Worm (Caenorhabditis elegans) whole organism, late embryonic: ENCODE results near the gene pgm-3.
A peak's percentile ranks its signal among the peaks of the same experiment; 100 is the strongest.

ENCODE experiments used
- C08G9.2 ChIP-seq: sonication (generic microtip); optimal IDR thresholded peaks from 2 replicates; lab custom pipeline; 2016; ENCODE audit warnings: mild to moderate bottlenecking, missing genetic modification characterization, moderate library complexity, missing compliant biosample characterization
- C38D4.7 ChIP-seq: fragments of 200-800 bp; sonication (Bioruptor generic); optimal IDR thresholded peaks from 2 replicates; lab custom pipeline; 2018; ENCODE audit warnings: mild to moderate bottlenecking, missing genetic modification characterization, moderate library complexity, missing compliant biosample characterization
- K09A11.1 ChIP-seq: sonication (generic microtip); optimal IDR thresholded peaks from 2 replicates; lab custom pipeline; 2017; ENCODE audit warnings: antibody characterized with exemption, mild to moderate bottlenecking, missing genetic modification characterization, missing compliant biosample characterization; ENCODE audit not compliant: insufficient read depth
- T23F11.4 ChIP-seq: fragments of 200-800 bp; sonication (Bioruptor generic); optimal IDR thresholded peaks from 2 replicates; lab custom pipeline; 2018; ENCODE audit warnings: mild to moderate bottlenecking, missing genetic modification characterization, missing compliant biosample characterization
- ama-1 ChIP-seq: fragments of 150-350 bp; optimal IDR thresholded peaks from 2 replicates; lab custom pipeline; 2014
- ceh-14 ChIP-seq: sonication (generic microtip); optimal IDR thresholded peaks from 2 replicates; lab custom pipeline; 2016; ENCODE audit warnings: missing genotype, missing genetic modification characterization, missing compliant biosample characterization
- ceh-18 ChIP-seq: sonication (generic microtip); optimal IDR thresholded peaks from 2 replicates; lab custom pipeline; 2016; ENCODE audit warnings: missing genetic modification characterization, missing compliant biosample characterization
- ceh-19 ChIP-seq: fragments of 200-800 bp; sonication (Bioruptor generic); optimal IDR thresholded peaks from 2 replicates; lab custom pipeline; 2018; ENCODE audit warnings: mild to moderate bottlenecking, missing genetic modification characterization, missing compliant biosample characterization
- ceh-22 ChIP-seq: sonication (generic microtip); optimal IDR thresholded peaks from 2 replicates; lab custom pipeline; 2017; ENCODE audit warnings: missing biosample characterization, missing genetic modification characterization
- ceh-24 ChIP-seq: sonication (generic microtip); optimal IDR thresholded peaks from 2 replicates; lab custom pipeline; 2016; ENCODE audit warnings: mild to moderate bottlenecking, missing genetic modification characterization, missing compliant biosample characterization
- ceh-31 ChIP-seq: sonication (generic microtip); optimal IDR thresholded peaks from 2 replicates; lab custom pipeline; 2016; ENCODE audit warnings: missing genetic modification characterization, missing compliant biosample characterization
- ceh-34 ChIP-seq: sonication (generic microtip); optimal IDR thresholded peaks from 2 replicates; lab custom pipeline; 2016; ENCODE audit warnings: mild to moderate bottlenecking, missing genetic modification characterization, missing compliant biosample characterization
- che-1 ChIP-seq: sonication (generic microtip); optimal IDR thresholded peaks from 2 replicates; lab custom pipeline; 2016; ENCODE audit warnings: mild to moderate bottlenecking, missing genetic modification characterization, missing compliant biosample characterization
- dmd-4 ChIP-seq: sonication (generic microtip); optimal IDR thresholded peaks from 2 replicates; lab custom pipeline; 2016; ENCODE audit warnings: borderline replicate concordance, missing genetic modification characterization, missing compliant biosample characterization
- elt-4 ChIP-seq: sonication (generic microtip); optimal IDR thresholded peaks from 2 replicates; lab custom pipeline; 2016; ENCODE audit warnings: missing genetic modification characterization, missing compliant biosample characterization
- fkh-6 ChIP-seq: sonication (generic microtip); optimal IDR thresholded peaks from 2 replicates; lab custom pipeline; 2016; ENCODE audit warnings: missing genetic modification characterization, missing compliant biosample characterization
- hlh-30 ChIP-seq: sonication (generic microtip); optimal IDR thresholded peaks from 2 replicates; lab custom pipeline; 2017; ENCODE audit warnings: antibody characterized with exemption, missing genetic modification characterization, missing compliant biosample characterization; ENCODE audit not compliant: insufficient read depth
- hlh-8 ChIP-seq: sonication (generic microtip); optimal IDR thresholded peaks from 2 replicates; lab custom pipeline; 2016; ENCODE audit warnings: missing genotype, missing genetic modification characterization, missing compliant biosample characterization
- lim-6 ChIP-seq: sonication (generic microtip); optimal IDR thresholded peaks from 2 replicates; lab custom pipeline; 2016; ENCODE audit warnings: missing genetic modification characterization, missing compliant biosample characterization
- nfya-1 ChIP-seq: sonication (generic microtip); optimal IDR thresholded peaks from 2 replicates; lab custom pipeline; 2017; ENCODE audit warnings: missing genetic modification characterization, mild to moderate bottlenecking, missing compliant biosample characterization, antibody characterized with exemption, moderate library complexity
- nhr-11 ChIP-seq: fragments of 150-350 bp; optimal IDR thresholded peaks from 2 replicates; lab custom pipeline; 2014; ENCODE audit warnings: missing biosample characterization, missing genetic modification characterization
- odd-2 ChIP-seq: sonication (generic microtip); optimal IDR thresholded peaks from 2 replicates; lab custom pipeline; 2017; ENCODE audit warnings: antibody characterized with exemption, mild to moderate bottlenecking, missing genetic modification characterization, missing compliant biosample characterization
- pag-3 ChIP-seq: sonication (generic microtip); optimal IDR thresholded peaks from 2 replicates; lab custom pipeline; 2016; ENCODE audit warnings: missing compliant biosample characterization, missing genetic modification characterization, borderline replicate concordance
- rnt-1 ChIP-seq: sonication (generic microtip); optimal IDR thresholded peaks from 2 replicates; lab custom pipeline; 2016; ENCODE audit warnings: missing genetic modification characterization, missing compliant biosample characterization
- syd-9 ChIP-seq: sonication (generic microtip); optimal IDR thresholded peaks from 2 replicates; lab custom pipeline; 2016; ENCODE audit warnings: mild to moderate bottlenecking, missing genetic modification characterization, moderate library complexity, missing compliant biosample characterization
- ttx-3 ChIP-seq: sonication (generic microtip); optimal IDR thresholded peaks from 2 replicates; lab custom pipeline; 2016; ENCODE audit warnings: missing genetic modification reagents, missing genetic modification characterization, missing compliant biosample characterization
- unc-3 ChIP-seq, 2 experiments: fragments of 200-800 bp in 1 of 2; sonication (Bioruptor generic) in 1 of 2; sonication (generic microtip) in 1 of 2; conservative IDR thresholded peaks in 1 of 2; optimal IDR thresholded peaks in 1 of 2; 2 replicates each; pipeline versions ENCODE4 v1.3.6 to Lab custom; 2016 to 2022; ENCODE audit warnings: missing compliant biosample characterization in 2 of 2, missing genetic modification characterization in 2 of 2, missing genetic modification reagents in 1 of 2
- unc-42 ChIP-seq: sonication (generic microtip); optimal IDR thresholded peaks from 2 replicates; lab custom pipeline; 2016; ENCODE audit warnings: missing genotype, missing genetic modification characterization, missing compliant biosample characterization
- unc-55 ChIP-seq: sonication (generic microtip); optimal IDR thresholded peaks from 2 replicates; lab custom pipeline; 2017; ENCODE audit warnings: missing biosample characterization, missing genetic modification reagents, missing genetic modification characterization
- zip-5 ChIP-seq: sonication (generic microtip); optimal IDR thresholded peaks from 2 replicates; lab custom pipeline; 2016; ENCODE audit warnings: missing genetic modification characterization, missing compliant biosample characterization
- ztf-16 ChIP-seq: sonication (generic microtip); optimal IDR thresholded peaks from 2 replicates; lab custom pipeline; 2017; ENCODE audit warnings: missing genetic modification characterization, missing compliant biosample characterization

The pgm-3 gene

ce11 chrIV:8748967-8749366, 23.4 kb downstream of the pgm-3 start:
- TF ChIP-seq pag-3 (tag; lab: Kevin White, UChicago) (no peak), nfya-1 (tag; lab: Kevin White, UChicago) (peak; percentile 73)
- TF ChIP-seq, all 69 proteins: peak for 1

- TF ChIP-seq rnt-1 (tag; lab: Kevin White, UChicago), result no peak
- TF ChIP-seq K09A11.1 (tag; lab: Kevin White, UChicago), result no peak
- no peak for TF ChIP-seq odd-2 (tag; lab: Kevin White, UChicago)
- no peak for TF ChIP-seq ceh-19
Observed at ce11 chrIV:8752492-8752891, 27.0 kb downstream of the pgm-3 start.

DNA sequence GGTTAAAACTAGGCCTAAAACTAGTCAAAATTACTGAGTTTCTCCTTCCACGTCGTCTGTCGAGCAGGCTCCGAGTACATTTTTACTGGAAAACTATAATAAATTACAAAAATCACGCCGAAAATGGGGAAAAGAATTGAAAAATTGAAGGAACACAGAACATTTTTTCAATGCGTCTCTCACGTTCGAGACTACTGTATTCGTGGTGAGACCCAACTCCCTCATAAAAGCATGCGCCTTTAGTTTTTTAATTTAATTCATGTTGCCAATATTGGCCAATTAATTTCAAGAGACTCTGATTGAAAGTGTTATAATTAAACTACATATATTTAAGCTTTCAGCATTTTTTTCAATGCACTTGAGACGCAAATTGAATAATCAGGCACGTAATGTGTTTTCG, 28.6 kb downstream of the pgm-3 start:
- TF ChIP-seq C38D4.7 (GFP tag; lab: Kevin White, UChicago) (no peak), elt-4 (tag; lab: Kevin White, UChicago) (no peak), unc-3 (GFP tag; conservative IDR thresholded peaks at IDR 0.05; lab: Robert Waterston, UW) (no peak), unc-3 (tag; optimal IDR thresholded peaks at IDR 0.05; lab: Kevin White, UChicago) (no peak), odd-2 (tag; lab: Kevin White, UChicago) (no peak), lim-6 (tag; lab: Kevin White, UChicago) (no peak), zip-5 (no peak), unc-42 (tag; lab: Kevin White, UChicago) (no peak), ceh-31 (tag; lab: Kevin White, UChicago) (no peak), T23F11.4 (GFP tag; lab: Kevin White, UChicago) (no peak), dmd-4 (no peak)

DNA sequence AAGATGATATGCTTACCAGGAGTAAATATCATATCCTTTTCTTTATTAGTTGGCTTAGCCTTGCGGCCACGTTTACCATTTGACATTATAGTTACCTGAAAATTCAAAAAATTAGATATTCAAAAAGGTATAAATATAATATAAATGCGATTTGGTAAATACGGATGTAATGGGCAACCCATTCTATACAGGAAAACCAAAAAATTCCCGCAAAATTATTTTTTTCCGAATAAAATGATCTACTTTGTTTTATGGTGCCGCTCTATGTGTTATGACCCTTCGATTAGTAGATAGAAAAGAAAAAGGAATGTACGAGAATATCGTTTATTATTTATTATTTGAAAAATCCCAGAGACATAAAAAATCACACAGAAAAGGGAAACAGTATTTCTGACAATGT, 29.2 kb downstream of the pgm-3 start, which contains the start of gene elli-1:
elli-1 (minus strand) TSS at position 101 of the 400 bp plus-strand sequence.
- no peak for TF ChIP-seq syd-9 (tag; lab: Kevin White, UChicago)
- TF ChIP-seq unc-55, result no peak
- no peak for TF ChIP-seq fkh-6 (tag; lab: Kevin White, UChicago)
- no peak for TF ChIP-seq hlh-8 (tag; lab: Kevin White, UChicago)
- no peak for TF ChIP-seq nhr-11 (tag; lab: Kevin White, UChicago)
- TF ChIP-seq ama-1 (lab: Kevin White, UChicago), result no peak
- TF ChIP-seq C08G9.2 (tag; lab: Kevin White, UChicago), result no peak
- TF ChIP-seq ceh-24 (tag; lab: Kevin White, UChicago), result no peak
- TF ChIP-seq nfya-1 (tag; lab: Kevin White, UChicago), result no peak
- no peak for TF ChIP-seq ceh-34 (tag; lab: Kevin White, UChicago)
- no peak for TF ChIP-seq unc-3 (GFP tag; conservative IDR thresholded peaks at IDR 0.05; lab: Robert Waterston, UW)
- TF ChIP-seq unc-3 (tag; optimal IDR thresholded peaks at IDR 0.05; lab: Kevin White, UChicago), result no peak
- TF ChIP-seq hlh-30 (tag; lab: Kevin White, UChicago), result no peak
- TF ChIP-seq, all 69 proteins: peak for 0

- TF ChIP-seq ceh-22 (tag; lab: Kevin White, UChicago) (no peak), unc-42 (tag; lab: Kevin White, UChicago) (peak; percentile 19), ceh-18 (peak; percentile 14)
Observed at ce11 chrIV:8757729-8758128, 32.2 kb downstream of the pgm-3 start.

- TF ChIP-seq ttx-3 (tag; lab: Kevin White, UChicago), result no peak
- TF ChIP-seq ztf-16 (tag; lab: Kevin White, UChicago), result no peak
- TF ChIP-seq ceh-14 (tag; lab: Kevin White, UChicago), result peak; percentile 4
- peak; percentile 17 for TF ChIP-seq ceh-31 (tag; lab: Kevin White, UChicago)
- no peak for TF ChIP-seq che-1
- TF ChIP-seq ama-1 (lab: Kevin White, UChicago), result no peak
- peak; percentile 35 for TF ChIP-seq unc-42 (tag; lab: Kevin White, UChicago)
- TF ChIP-seq nfya-1 (tag; lab: Kevin White, UChicago), result peak; percentile 25
Observed at ce11 chrIV:8758620-8759019, 33.1 kb downstream of the pgm-3 start.
